Worm (Caenorhabditis elegans) whole organism, mixed stage, embryonic: ENCODE data around the gene ugt-15.

Experiments used
- M03D4.4 ChIP-seq: sonication (generic microtip); optimal IDR thresholded peaks from 2 replicates; lab custom pipeline; 2017; ENCODE audit warnings: mild to moderate bottlenecking, missing genetic modification characterization, missing compliant biosample characterization
- bed-3 ChIP-seq: fragments of 200-800 bp; sonication (Bioruptor generic); optimal IDR thresholded peaks from 3 replicates; lab custom pipeline; 2018; ENCODE audit warnings: mild to moderate bottlenecking, missing genetic modification characterization, moderate library complexity, missing compliant biosample characterization
- ceh-39 ChIP-seq: fragments of 150-350 bp; optimal IDR thresholded peaks from 2 replicates; lab custom pipeline; 2014; ENCODE audit warnings: missing biosample characterization, missing genetic modification characterization
- ceh-83 ChIP-seq: fragments of 200-800 bp; sonication (Bioruptor generic); optimal IDR thresholded peaks from 2 replicates; lab custom pipeline; 2018; ENCODE audit warnings: mild to moderate bottlenecking, missing genetic modification characterization, missing compliant biosample characterization
- cnd-1 ChIP-seq: fragments of 200-800 bp; sonication (Bioruptor generic); optimal IDR thresholded peaks from 2 replicates; lab custom pipeline; 2018; ENCODE audit warnings: mild to moderate bottlenecking, missing genetic modification characterization, missing compliant biosample characterization
- elt-3 ChIP-seq: fragments of 150-350 bp; optimal IDR thresholded peaks from 2 replicates; lab custom pipeline; 2014; ENCODE audit warnings: missing biosample characterization, missing genetic modification characterization
- flh-1 ChIP-seq: fragments of 200-800 bp; sonication (Bioruptor generic); optimal IDR thresholded peaks from 2 replicates; lab custom pipeline; 2018; ENCODE audit warnings: mild to moderate bottlenecking, missing genetic modification characterization, moderate library complexity, missing compliant biosample characterization
- ham-2 ChIP-seq: fragments of 200-800 bp; sonication (Bioruptor generic); optimal IDR thresholded peaks from 2 replicates; lab custom pipeline; 2018; ENCODE audit warnings: mild to moderate bottlenecking, missing genetic modification characterization, missing compliant biosample characterization
- hlh-1 ChIP-seq: fragments of 150-350 bp; optimal IDR thresholded peaks from 2 replicates; lab custom pipeline; 2014; ENCODE audit warnings: missing biosample characterization, missing genetic modification reagents, missing genetic modification characterization
- lin-13 ChIP-seq: fragments of 150-350 bp; optimal IDR thresholded peaks from 2 replicates; lab custom pipeline; 2014; ENCODE audit warnings: missing biosample characterization, missing genetic modification characterization
- lin-32 ChIP-seq: fragments of 200-800 bp; sonication (Bioruptor generic); optimal IDR thresholded peaks from 2 replicates; lab custom pipeline; 2018; ENCODE audit warnings: mild to moderate bottlenecking, missing genetic modification characterization, missing compliant biosample characterization
- lsy-2 ChIP-seq: fragments of 150-350 bp; optimal IDR thresholded peaks from 2 replicates; lab custom pipeline; 2014; ENCODE audit warnings: missing biosample characterization, missing genetic modification characterization
- mab-5 ChIP-seq: fragments of 150-350 bp; optimal IDR thresholded peaks from 2 replicates; lab custom pipeline; 2014; ENCODE audit warnings: missing biosample characterization, missing genetic modification characterization
- mls-2 ChIP-seq: sonication (generic microtip); optimal IDR thresholded peaks from 2 replicates; lab custom pipeline; 2016; ENCODE audit warnings: mild to moderate bottlenecking, missing genetic modification characterization, moderate library complexity, missing compliant biosample characterization
- nhr-12 ChIP-seq: fragments of 150-350 bp; optimal IDR thresholded peaks from 2 replicates; lab custom pipeline; 2014; ENCODE audit warnings: missing biosample characterization, missing genetic modification characterization
- nhr-2 ChIP-seq: fragments of 150-350 bp; optimal IDR thresholded peaks from 2 replicates; lab custom pipeline; 2014; ENCODE audit warnings: missing biosample characterization, missing genetic modification characterization
- nhr-237 ChIP-seq: fragments of 150-350 bp; optimal IDR thresholded peaks from 2 replicates; lab custom pipeline; 2014; ENCODE audit warnings: missing biosample characterization, missing genetic modification characterization
- nhr-28 ChIP-seq: fragments of 150-350 bp; optimal IDR thresholded peaks from 2 replicates; lab custom pipeline; 2014; ENCODE audit warnings: missing biosample characterization, missing genetic modification characterization
- nhr-76 ChIP-seq: sonication (generic microtip); optimal IDR thresholded peaks from 2 replicates; lab custom pipeline; 2017; ENCODE audit warnings: missing biosample characterization, missing genetic modification characterization
- pha-4 ChIP-seq: fragments of 150-350 bp; optimal IDR thresholded peaks from 2 replicates; lab custom pipeline; 2018; ENCODE audit warnings: missing biosample characterization, missing genetic modification reagents, missing genetic modification characterization
- sem-2 ChIP-seq: fragments of 200-800 bp; sonication (Bioruptor generic); optimal IDR thresholded peaks from 2 replicates; lab custom pipeline; 2018; ENCODE audit warnings: mild to moderate bottlenecking, missing genetic modification characterization, missing compliant biosample characterization
- snpc-4 ChIP-seq: fragments of 150-350 bp; optimal IDR thresholded peaks from 2 replicates; lab custom pipeline; 2014; ENCODE audit warnings: missing biosample characterization, missing genetic modification characterization
- sptf-1 ChIP-seq: sonication (generic microtip); optimal IDR thresholded peaks from 2 replicates; lab custom pipeline; 2017; ENCODE audit warnings: mild to moderate bottlenecking, missing genetic modification characterization, moderate library complexity, missing compliant biosample characterization
- tbx-8 ChIP-seq: fragments of 200-800 bp; sonication (Bioruptor generic); optimal IDR thresholded peaks from 2 replicates; lab custom pipeline; 2018; ENCODE audit warnings: mild to moderate bottlenecking, missing genetic modification characterization, moderate library complexity, missing compliant biosample characterization
- unc-120 ChIP-seq: sonication (generic microtip); optimal IDR thresholded peaks from 2 replicates; lab custom pipeline; 2017; ENCODE audit warnings: missing genetic modification characterization, missing compliant biosample characterization; ENCODE audit not compliant: poor library complexity, severe bottlenecking
- unc-39 ChIP-seq: fragments of 150-350 bp; optimal IDR thresholded peaks from 2 replicates; lab custom pipeline; 2014; ENCODE audit warnings: missing biosample characterization, missing genetic modification characterization
- unc-62 ChIP-seq: fragments of 150-350 bp; optimal IDR thresholded peaks from 2 replicates; lab custom pipeline; 2014; ENCODE audit warnings: missing biosample characterization, missing genetic modification reagents, missing genetic modification characterization
- zip-8 ChIP-seq: fragments of 150-350 bp; optimal IDR thresholded peaks from 2 replicates; lab custom pipeline; 2014; ENCODE audit warnings: missing biosample characterization, missing genetic modification characterization

The ugt-15 gene

DNA sequence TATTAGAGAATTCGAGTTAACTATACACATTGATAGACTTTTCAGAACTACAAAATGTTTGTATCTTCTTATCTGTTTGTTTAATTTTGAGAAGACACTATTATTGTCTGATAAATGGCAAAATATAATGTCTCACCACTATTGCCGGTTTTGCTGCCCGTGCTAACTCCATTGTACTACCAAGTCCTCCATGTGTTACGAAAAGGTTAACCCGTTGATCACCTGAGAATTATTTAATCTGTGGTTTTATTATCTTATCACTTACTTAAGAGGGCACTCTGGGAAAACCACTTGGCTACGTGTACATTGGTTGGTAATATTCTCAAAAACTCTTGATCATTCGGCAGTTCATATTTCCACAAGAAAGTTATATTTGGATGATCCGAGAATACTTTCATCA lies 31.4 kb upstream of the ugt-15 start:
- TF ChIP-seq mab-5: no peak

DNA sequence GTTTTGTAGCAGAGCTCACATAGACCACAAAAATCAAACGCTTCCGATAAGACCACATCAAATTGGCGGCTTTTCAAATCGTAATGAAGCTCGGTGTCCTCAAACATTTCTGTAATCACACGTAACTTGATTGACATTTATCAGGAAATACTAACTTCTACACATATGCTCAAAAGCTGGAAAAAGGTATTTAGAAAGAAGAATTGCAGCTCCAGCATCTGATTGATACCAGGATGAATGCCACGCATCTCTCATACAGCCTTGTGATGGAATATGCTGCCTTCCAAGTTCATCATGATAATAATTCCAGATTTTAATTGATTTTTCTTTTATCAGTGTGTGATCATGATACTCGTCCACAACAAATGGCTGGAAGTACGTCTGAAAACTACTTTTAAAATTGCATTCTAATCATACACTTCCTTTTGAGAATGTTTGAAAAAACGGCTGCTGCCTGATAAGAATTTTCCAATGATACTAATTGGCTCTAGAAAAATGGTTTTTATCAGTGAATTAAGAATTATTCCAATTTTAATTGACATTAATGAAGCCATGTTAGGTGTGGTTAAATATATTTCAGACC lies 30.3 kb upstream of the ugt-15 start:
- no peak for TF ChIP-seq cnd-1 (tag; lab: Kevin White, UChicago)
- no peak for TF ChIP-seq unc-62 (GFP tag; lab: Kevin White, UChicago)
- no peak for TF ChIP-seq tbx-8
- no peak for TF ChIP-seq nhr-237
- TF ChIP-seq lsy-2: no peak
- no peak for TF ChIP-seq bed-3
- TF ChIP-seq zip-8 (tag; lab: Kevin White, UChicago): no peak
- no peak for TF ChIP-seq elt-3 (tag; lab: Kevin White, UChicago)
- no peak for TF ChIP-seq ham-2 (GFP tag; lab: Kevin White, UChicago)
- TF ChIP-seq mls-2 (tag; lab: Kevin White, UChicago): no peak
- TF ChIP-seq unc-120 (tag; lab: Kevin White, UChicago): no peak
- no peak for TF ChIP-seq lin-13 (tag; lab: Kevin White, UChicago)
- no peak for TF ChIP-seq nhr-76

- TF ChIP-seq hlh-1 (tag; lab: Kevin White, UChicago) (no peak), unc-62 (GFP tag; lab: Kevin White, UChicago) (no peak), ceh-83 (GFP tag; lab: Kevin White, UChicago) (no peak), flh-1 (GFP tag; lab: Kevin White, UChicago) (no peak), lin-13 (tag; lab: Kevin White, UChicago) (no peak), M03D4.4 (no peak), sptf-1 (tag; lab: Kevin White, UChicago) (no peak), cnd-1 (tag; lab: Kevin White, UChicago) (no peak), tbx-8 (no peak), ceh-39 (tag; lab: Kevin White, UChicago) (no peak), pha-4 (tag; lab: Kevin White, UChicago) (no peak), elt-3 (tag; lab: Kevin White, UChicago) (no peak)
- TF ChIP-seq, all 35 proteins: peak for 0
Measured at ce11 chrV:12797992-12798391, 29.3 kb upstream of the ugt-15 start, which contains the start of gene ugt-6. TSS of gene ugt-6 (minus strand) at chrV:12798224.

- TF ChIP-seq lin-32 (GFP tag; lab: Kevin White, UChicago) (no peak), sem-2 (no peak), nhr-2 (tag; lab: Kevin White, UChicago) (no peak), cnd-1 (tag; lab: Kevin White, UChicago) (no peak), nhr-12 (tag; lab: Kevin White, UChicago) (no peak)
- TF ChIP-seq, all 35 proteins: peak for 0
Measured at ce11 chrV:12800171-12800570, 27.1 kb upstream of the ugt-15 start, which contains the start of gene ugt-3. TSS of gene ugt-3 (minus strand) at chrV:12800271.

ce11 chrV:12803274-12803673 lies 24.0 kb upstream of the ugt-15 start, which contains the start of gene srbc-45:
TSS of gene srbc-45 (plus strand) at chrV:12803574.
- TF ChIP-seq mab-5 (no peak), unc-120 (tag; lab: Kevin White, UChicago) (no peak), flh-1 (GFP tag; lab: Kevin White, UChicago) (no peak), nhr-237 (no peak), ceh-83 (GFP tag; lab: Kevin White, UChicago) (no peak), mls-2 (tag; lab: Kevin White, UChicago) (no peak), zip-8 (tag; lab: Kevin White, UChicago) (no peak)

- TF ChIP-seq snpc-4 (tag; lab: Kevin White, UChicago) (no peak), sptf-1 (tag; lab: Kevin White, UChicago) (no peak), unc-39 (tag; lab: Kevin White, UChicago) (no peak), unc-120 (tag; lab: Kevin White, UChicago) (no peak), nhr-76 (no peak), ham-2 (GFP tag; lab: Kevin White, UChicago) (no peak), bed-3 (no peak), hlh-1 (tag; lab: Kevin White, UChicago) (no peak), pha-4 (tag; lab: Kevin White, UChicago) (no peak), ceh-39 (tag; lab: Kevin White, UChicago) (no peak), nhr-28 (tag; lab: Kevin White, UChicago) (no peak), unc-62 (GFP tag; lab: Kevin White, UChicago) (no peak), M03D4.4 (no peak)
Measured at ce11 chrV:12806190-12806589, 21.1 kb upstream of the ugt-15 start, which contains the start of gene ZC443.7. TSS of gene ZC443.7 (plus strand) at chrV:12806490.
